Fruit fly (Drosophila melanogaster): ENCODE measurements around the gene JIL-1.

DNA sequence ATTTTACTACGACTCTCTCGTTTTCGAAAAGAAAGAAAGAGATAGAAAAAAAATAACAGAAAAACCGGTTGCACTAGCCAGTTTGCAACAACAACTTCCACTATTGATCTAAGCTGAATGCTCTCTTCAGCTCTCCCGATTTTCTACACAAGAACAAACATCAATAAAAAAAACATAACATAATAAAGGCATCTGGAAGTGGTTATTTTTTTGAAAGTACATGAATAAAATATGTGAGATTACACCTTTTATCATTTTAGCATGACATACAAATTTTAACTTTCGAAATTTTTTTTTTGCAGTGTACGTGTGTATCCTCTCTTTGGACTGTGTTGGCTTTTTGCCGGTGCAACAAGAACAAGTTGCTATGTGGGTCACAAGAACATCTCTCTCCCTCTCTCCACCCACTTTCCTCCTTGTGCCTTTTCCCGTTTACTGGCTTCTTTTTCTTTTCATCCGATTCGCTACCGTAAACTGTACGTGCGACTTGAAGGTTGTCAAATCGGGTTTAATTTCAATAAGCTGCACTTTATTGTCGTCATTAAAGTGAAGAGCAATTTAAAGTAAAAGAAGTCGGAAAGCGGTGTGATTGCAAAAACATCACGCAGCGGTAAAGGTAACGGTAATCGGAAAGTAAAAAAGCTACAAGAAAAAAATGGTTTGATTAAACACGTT lies 8.3 kb downstream of the JIL-1 start:
- TF ChIP-seq CG32264 (GFP tag; optimal IDR thresholded peaks at IDR 0.05), result peak; percentile 56
- TF ChIP-seq usp (GFP tag; optimal IDR thresholded peaks at IDR 0.05), result no peak
- peak; percentile 89 for TF ChIP-seq ey (GFP tag; optimal IDR thresholded peaks at IDR 0.05)
- TF ChIP-seq pan (optimal IDR thresholded peaks at IDR 0.05), result no peak
- TF ChIP-seq dl (GFP tag; optimal IDR thresholded peaks at IDR 0.05; ENCODE audit: insufficient read depth in 1 of 2, partially characterized antibody in 2 of 2), result no peak
- no peak for TF ChIP-seq Hr83 (GFP tag; optimal IDR thresholded peaks at IDR 0.05; ENCODE audit: poor library complexity, severe bottlenecking)
